Worm (Caenorhabditis elegans) whole organism, midembryonic: ENCODE results near the gene sdz-15.

Source experiments
- T22C8.4 ChIP-seq: fragments of 200-800 bp; sonication (Bioruptor generic); IDR thresholded peaks from 2 replicates; pipeline ENCODE4 v1.3.6; 2022; ENCODE audit warnings: missing genetic modification characterization, missing compliant biosample characterization
- cog-1 ChIP-seq: sonication (generic microtip); optimal IDR thresholded peaks from 2 replicates; lab custom pipeline; 2016; ENCODE audit warnings: missing genetic modification characterization, missing compliant biosample characterization
- flt-1 ChIP-seq: fragments of 200-800 bp; sonication (Bioruptor generic); IDR thresholded peaks from 2 replicates; pipeline ENCODE4 v1.3.6; 2022; ENCODE audit warnings: missing genetic modification characterization, missing compliant biosample characterization
- klf-2 ChIP-seq: fragments of 200-800 bp; sonication (Bioruptor generic); conservative IDR thresholded peaks from 2 replicates; pipeline ENCODE4 v1.3.6; 2022; ENCODE audit warnings: missing genetic modification reagents, missing genetic modification characterization, missing compliant biosample characterization
- med-1 ChIP-seq: sonication (generic microtip); optimal IDR thresholded peaks from 2 replicates; lab custom pipeline; 2017; ENCODE audit warnings: missing genetic modification characterization, mild to moderate bottlenecking, missing compliant biosample characterization, antibody characterized with exemption, missing genetic modification reagents; ENCODE audit not compliant: insufficient read depth
- ref-1 ChIP-seq: fragments of 200-800 bp; sonication (Bioruptor generic); conservative IDR thresholded peaks from 2 replicates; pipeline ENCODE4 v1.3.6; 2022; ENCODE audit warnings: missing genetic modification reagents, missing genetic modification characterization, missing compliant biosample characterization
- tab-1 ChIP-seq: fragments of 200-800 bp; sonication (Bioruptor generic); IDR thresholded peaks from 2 replicates; pipeline ENCODE4 v1.3.6; 2022; ENCODE audit warnings: missing genetic modification characterization, missing compliant biosample characterization
- ztf-23 ChIP-seq: fragments of 200-800 bp; sonication (Bioruptor generic); IDR thresholded peaks from 2 replicates; pipeline ENCODE4 v1.3.6; 2022; ENCODE audit warnings: missing genetic modification reagents, missing genetic modification characterization, missing compliant biosample characterization
- ztf-29 ChIP-seq: fragments of 200-800 bp; sonication (Bioruptor generic); IDR thresholded peaks from 2 replicates; pipeline ENCODE4 v1.3.6; 2022; ENCODE audit warnings: missing genetic modification reagents, missing genetic modification characterization, missing compliant biosample characterization

sdz-15 gene

DNA sequence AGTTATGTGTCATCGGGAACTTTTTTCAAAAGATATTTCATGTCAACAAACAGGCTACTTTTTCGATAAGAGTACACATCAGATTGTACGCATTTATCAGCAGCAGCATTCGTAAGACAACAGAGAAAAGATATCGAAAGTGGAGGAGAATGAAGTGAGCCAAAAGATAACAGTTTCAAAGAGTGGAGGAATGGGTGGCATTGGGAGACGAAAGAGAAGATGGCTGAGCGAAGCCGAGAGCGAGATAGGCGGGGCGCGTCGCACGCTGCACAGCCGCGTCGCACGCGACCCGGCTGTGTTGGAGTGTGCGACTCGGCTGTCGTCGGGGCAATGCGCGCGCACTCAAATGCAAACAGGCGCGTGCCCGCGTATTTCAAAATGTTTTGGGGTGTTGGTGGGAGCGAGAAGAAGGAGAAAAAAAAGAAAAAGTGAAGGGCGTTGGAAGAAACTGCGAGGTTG is 34.1 kb upstream of the sdz-15 start:
- TF ChIP-seq tab-1 (no peak), ztf-29 (peak; percentile 52; the same call in 1 of the 2 replicates), klf-2 (no peak), T22C8.4 (GFP tag; lab: Robert Waterston, UW) (no peak), flt-1 (GFP tag; lab: Robert Waterston, UW) (no peak), ztf-23 (0 out of 2 replicates have a peak, but pooled peaks have one; percentile 6), ref-1 (GFP tag; lab: Robert Waterston, UW) (no peak), cog-1 (tag; lab: Kevin White, UChicago) (no peak), med-1 (no peak)

DNA sequence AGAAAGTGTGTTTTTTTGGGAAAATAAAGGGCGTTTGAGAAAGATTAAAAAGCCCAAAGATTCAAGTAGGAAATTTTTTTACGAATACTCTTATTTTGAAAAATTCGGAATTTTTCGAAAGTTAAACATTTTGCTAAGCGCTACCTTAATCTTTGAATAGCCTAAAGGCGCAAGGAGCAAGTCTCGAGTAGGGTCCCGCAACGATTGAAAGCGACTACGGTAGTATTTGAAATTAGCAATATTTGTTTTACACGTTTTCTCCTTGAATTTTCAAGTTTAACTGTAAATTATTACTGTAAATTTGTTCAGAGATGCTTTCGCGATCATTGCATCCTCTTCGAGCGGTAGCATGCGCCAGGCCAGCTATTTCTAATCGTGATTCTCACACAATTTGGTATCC is 33.4 kb upstream of the sdz-15 start, which contains the start of gene nduf-2.2:
Gene nduf-2.2, plus strand, starts transcription at position 310 of the 400 bp plus-strand sequence.
- no peak for TF ChIP-seq T22C8.4 (GFP tag; lab: Robert Waterston, UW)
- TF ChIP-seq ztf-23 = no peak

DNA sequence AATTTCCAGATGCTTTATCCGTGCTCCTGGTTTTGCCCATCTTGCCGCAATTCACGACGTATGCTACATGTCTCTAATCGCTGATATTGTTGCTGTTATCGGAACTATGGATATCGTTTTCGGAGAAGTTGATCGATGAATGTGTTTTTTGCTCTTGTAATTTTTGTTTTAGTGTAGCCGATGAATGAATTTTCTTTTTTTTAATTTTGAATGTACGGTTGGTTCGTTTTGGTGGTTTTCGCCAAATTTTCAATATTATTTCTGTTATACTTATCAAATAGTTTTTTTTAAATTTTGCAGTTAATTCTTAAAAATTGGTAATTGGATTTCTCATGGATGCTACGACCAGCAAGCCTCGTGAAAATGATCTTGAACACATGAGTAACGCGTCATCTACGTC is 31.3 kb upstream of the sdz-15 start, which contains the start of gene T26A5.2:
Gene T26A5.2, plus strand, starts transcription at position 301 of the 400 bp plus-strand sequence.
- TF ChIP-seq ztf-29 (no peak), cog-1 (tag; lab: Kevin White, UChicago) (no peak), ztf-23 (no peak), flt-1 (GFP tag; lab: Robert Waterston, UW) (no peak), med-1 (no peak), tab-1 (no peak)

- no peak for TF ChIP-seq med-1
- TF ChIP-seq cog-1 (tag; lab: Kevin White, UChicago) = no peak
- no peak for TF ChIP-seq ref-1 (GFP tag; lab: Robert Waterston, UW)
- no peak for TF ChIP-seq ztf-29
- no peak for TF ChIP-seq T22C8.4 (GFP tag; lab: Robert Waterston, UW)
- no peak for TF ChIP-seq flt-1 (GFP tag; lab: Robert Waterston, UW)
- TF ChIP-seq ztf-23 = no peak
- TF ChIP-seq klf-2 = no peak
- no peak for TF ChIP-seq tab-1
These were observed 26.8 kb upstream of the sdz-15 start, which contains the start of gene wht-6 for ce11 chrIII:6471451-6471850. wht-6 (plus strand) TSS chrIII:6471751.

ce11 chrIII:6476380-6476779 is 21.9 kb upstream of the sdz-15 start:
- TF ChIP-seq med-1 (no peak), flt-1 (GFP tag; lab: Robert Waterston, UW) (no peak), tab-1 (no peak)

DNA sequence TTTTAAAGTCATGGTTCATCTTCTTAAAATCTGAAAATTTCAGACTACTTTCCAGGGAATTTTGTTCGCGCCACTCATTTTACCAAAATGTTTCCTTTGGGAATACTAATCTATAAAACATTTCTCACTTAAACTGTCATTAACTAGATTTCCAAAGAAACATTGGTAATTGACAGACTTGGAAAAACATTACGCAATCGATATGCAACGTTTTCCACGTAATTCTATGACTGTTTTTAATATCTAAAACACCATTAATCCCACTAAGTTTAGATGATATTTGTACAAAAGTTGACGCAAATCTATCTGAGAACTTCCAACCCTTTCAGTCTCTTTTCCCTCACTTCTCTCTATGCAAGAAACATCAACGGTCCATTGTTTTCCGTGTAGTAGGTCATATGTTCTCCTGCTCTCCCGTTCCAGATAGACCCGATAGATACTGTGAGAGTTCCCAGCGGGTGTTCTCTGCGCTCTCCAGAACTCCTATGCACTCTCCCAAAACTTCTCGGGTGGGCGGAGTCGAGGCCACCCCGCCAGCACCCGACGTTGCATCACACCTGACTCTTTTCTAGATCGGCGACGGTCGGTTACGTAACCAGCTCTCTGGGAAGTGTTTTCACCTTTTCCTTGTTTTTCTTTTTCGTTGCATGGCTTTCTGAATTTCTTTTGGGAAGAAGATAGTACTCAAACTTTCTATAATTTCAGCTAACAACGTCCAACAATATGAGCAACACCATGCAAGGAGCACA is 19.8 kb upstream of the sdz-15 start, which contains the start of gene zip-8:
Gene zip-8, plus strand, starts transcription at position 700 of the 749 bp plus-strand sequence.
- TF ChIP-seq ref-1 (GFP tag; lab: Robert Waterston, UW) (no peak), tab-1 (no peak), T22C8.4 (GFP tag; lab: Robert Waterston, UW) (no peak), flt-1 (GFP tag; lab: Robert Waterston, UW) (no peak), med-1 (no peak), klf-2 (no peak), ztf-23 (no peak), cog-1 (tag; lab: Kevin White, UChicago) (no peak), ztf-29 (no peak)

ce11 chrIII:6479439-6479838 is 18.8 kb upstream of the sdz-15 start:
- no peak for TF ChIP-seq ztf-29
- no peak for TF ChIP-seq ref-1 (GFP tag; lab: Robert Waterston, UW)
- no peak for TF ChIP-seq klf-2

DNA sequence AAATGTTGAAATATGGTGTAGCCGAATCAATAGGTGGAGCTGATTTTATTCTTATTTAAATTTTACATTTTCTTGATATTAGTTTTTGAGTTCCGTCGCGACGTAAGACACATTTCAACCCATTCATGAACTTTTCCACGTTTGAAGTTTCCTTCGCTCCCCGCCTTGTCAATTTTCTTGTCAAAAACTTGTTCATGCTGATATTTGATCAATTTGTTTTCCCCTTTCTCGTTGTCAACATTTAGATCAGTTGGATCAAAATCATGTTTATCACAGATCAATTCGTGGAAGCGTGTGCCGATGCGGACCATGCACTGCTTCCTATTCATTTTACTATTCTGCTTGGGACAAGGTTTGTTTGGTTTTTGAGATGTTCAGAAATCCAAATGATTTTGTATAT is 15.4 kb upstream of the sdz-15 start, which contains the start of gene chtb-2:
Gene chtb-2, plus strand, starts transcription at position 301 of the 400 bp plus-strand sequence.
- no peak for TF ChIP-seq cog-1 (tag; lab: Kevin White, UChicago)
- no peak for TF ChIP-seq tab-1
- TF ChIP-seq ref-1 (GFP tag; lab: Robert Waterston, UW) = no peak
- TF ChIP-seq T22C8.4 (GFP tag; lab: Robert Waterston, UW) = no peak
- TF ChIP-seq klf-2 = no peak
- TF ChIP-seq ztf-23 = no peak
- TF ChIP-seq ztf-29 = no peak
- no peak for TF ChIP-seq flt-1 (GFP tag; lab: Robert Waterston, UW)
- TF ChIP-seq med-1 = no peak

DNA sequence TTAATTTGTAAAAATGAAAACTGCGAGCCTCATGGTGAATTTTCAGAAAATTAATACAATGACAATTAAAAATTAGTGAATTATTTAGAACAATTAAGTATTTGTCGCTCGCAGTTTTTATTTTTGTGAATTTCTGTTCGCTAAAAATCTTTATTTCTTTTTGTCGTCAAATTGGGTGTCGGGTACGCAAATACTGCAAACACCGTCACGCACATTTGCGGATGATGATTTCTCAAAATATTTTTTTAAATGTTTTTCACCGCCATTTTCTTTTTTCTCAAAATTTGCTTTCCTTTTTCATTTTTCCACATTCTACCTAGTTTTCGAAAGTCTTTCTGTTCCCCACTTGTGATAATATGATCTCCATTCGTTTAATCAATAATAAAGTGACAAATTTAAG is 9.4 kb upstream of the sdz-15 start:
- no peak for TF ChIP-seq ztf-29
- TF ChIP-seq tab-1 = no peak
- no peak for TF ChIP-seq T22C8.4 (GFP tag; lab: Robert Waterston, UW)
- TF ChIP-seq cog-1 (tag; lab: Kevin White, UChicago) = no peak
- no peak for TF ChIP-seq flt-1 (GFP tag; lab: Robert Waterston, UW)
- TF ChIP-seq ztf-23 = no peak
- TF ChIP-seq ref-1 (GFP tag; lab: Robert Waterston, UW) = no peak
- no peak for TF ChIP-seq klf-2
- no peak for TF ChIP-seq med-1

DNA sequence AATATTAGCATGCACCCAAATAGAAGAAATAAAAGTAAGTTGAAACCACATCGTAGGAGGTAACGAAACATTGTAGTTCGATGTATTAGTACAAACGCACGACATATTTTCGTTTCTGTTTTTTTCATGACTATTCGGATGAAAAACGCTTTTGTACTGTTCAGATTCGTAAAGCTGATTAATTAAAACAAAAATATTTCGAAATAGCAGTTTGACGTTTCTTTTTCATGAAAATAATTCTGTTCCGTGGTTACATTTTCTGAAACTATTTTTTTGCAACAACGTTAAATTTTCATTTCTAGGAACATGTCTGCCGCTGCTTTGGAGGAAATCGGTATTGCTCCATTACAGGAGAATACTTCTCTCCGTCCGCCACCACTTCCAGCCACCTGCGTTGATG is 8.8 kb upstream of the sdz-15 start, which contains the start of gene rpt-3:
Gene rpt-3, plus strand, starts transcription at position 301 of the 400 bp plus-strand sequence.
- TF ChIP-seq ref-1 (GFP tag; lab: Robert Waterston, UW) = no peak
- TF ChIP-seq tab-1 = no peak

- TF ChIP-seq ztf-23 (no peak), med-1 (no peak), cog-1 (tag; lab: Kevin White, UChicago) (no peak), ztf-29 (no peak), klf-2 (no peak), flt-1 (GFP tag; lab: Robert Waterston, UW) (no peak), T22C8.4 (GFP tag; lab: Robert Waterston, UW) (no peak), ref-1 (GFP tag; lab: Robert Waterston, UW) (no peak), tab-1 (no peak)
These were observed 7.3 kb upstream of the sdz-15 start for ce11 chrIII:6490989-6491388.
